Fruit fly (Drosophila melanogaster): ENCODE data around the gene bark.

DNA sequence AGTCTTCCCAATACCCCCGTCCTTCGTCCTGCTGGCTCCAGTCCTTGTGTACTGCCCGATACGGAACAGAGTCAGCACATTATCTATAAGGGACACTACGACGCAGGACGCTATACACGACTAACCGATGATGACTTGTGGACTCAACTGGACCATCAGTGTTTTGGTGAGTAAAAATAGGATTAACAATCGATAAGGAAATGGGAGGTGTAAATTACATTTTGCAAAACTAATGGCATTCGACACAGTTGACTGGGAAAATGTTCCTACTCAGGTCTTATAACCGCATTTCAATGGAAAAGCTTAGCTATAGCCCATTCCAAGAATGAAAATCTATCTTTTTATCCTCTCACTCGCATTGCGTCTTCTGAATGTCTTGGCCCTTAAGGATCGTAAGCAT is 21.8 kb upstream of the bark start, which contains the start of gene CG43703:
- TF ChIP-seq GATAd (GFP tag; optimal IDR thresholded peaks at IDR 0.05) (no peak), Mio (GFP tag; optimal IDR thresholded peaks at IDR 0.05) (no peak)

Measured in whole organism, wandering third instar larva.